Worm (Caenorhabditis elegans): ENCODE measurements around the gene T23G4.127.

DNA sequence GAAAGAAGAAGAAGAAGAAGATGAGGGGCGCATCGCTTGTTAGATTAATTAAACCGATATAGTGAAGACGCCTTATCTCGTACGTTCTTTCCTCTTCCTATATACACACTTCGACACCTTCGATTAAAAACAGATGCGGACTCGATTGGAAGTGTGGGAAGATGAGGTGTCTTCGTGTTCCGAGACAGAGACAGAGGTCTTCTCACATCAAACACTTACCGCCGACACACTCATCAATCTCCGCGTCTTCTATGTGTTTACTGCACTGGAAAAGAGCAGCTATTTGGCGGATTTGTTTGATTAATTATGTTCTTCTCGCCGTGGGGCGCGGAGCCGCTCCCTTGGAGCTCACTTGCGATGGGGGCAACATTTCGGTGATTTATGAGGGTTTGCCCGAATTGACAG is 883 bp upstream of the T23G4.127 start:
- no peak for TF ChIP-seq ceh-13 (GFP tag; optimal IDR thresholded peaks at IDR 0.05)
- TF ChIP-seq ets-7 (tag; optimal IDR thresholded peaks at IDR 0.05), result no peak

Data from whole organism, early embryonic.